Worm (Caenorhabditis elegans) whole organism, mixed stage, embryonic: Measurements from ENCODE around the gene nuaf-3.

Experiments
- flh-1 ChIP-seq: fragments of 200-800 bp; sonication (Bioruptor generic); optimal IDR thresholded peaks from 2 replicates; lab custom pipeline; 2018; ENCODE audit warnings: mild to moderate bottlenecking, missing genetic modification characterization, moderate library complexity, missing compliant biosample characterization
- nhr-76 ChIP-seq: sonication (generic microtip); optimal IDR thresholded peaks from 2 replicates; lab custom pipeline; 2017; ENCODE audit warnings: missing biosample characterization, missing genetic modification characterization
- snpc-4 ChIP-seq: fragments of 150-350 bp; optimal IDR thresholded peaks from 2 replicates; lab custom pipeline; 2014; ENCODE audit warnings: missing biosample characterization, missing genetic modification characterization

DNA sequence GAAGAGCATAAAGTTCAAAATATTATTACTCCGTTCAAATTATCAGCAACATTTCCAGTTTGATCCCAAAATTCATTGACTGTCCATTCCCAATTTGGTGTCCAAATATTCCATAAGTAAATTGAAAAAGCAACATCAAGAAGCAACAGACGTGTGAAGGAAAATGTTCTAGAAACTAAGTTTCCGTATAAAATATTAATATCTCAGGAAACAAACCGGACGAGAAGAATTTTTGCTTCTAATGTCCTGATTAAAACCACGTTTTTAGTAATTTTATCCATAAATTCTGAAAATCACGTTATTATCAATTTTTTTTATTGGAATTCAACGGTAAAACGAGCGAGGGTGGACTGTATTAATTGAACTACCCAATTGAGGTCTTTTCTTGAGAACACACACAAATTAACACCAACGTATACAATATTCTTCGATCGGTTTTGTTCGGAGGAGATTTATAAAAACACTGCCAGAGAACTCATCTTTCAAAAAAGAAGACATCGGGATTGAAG is 37.1 kb upstream of the nuaf-3 start, which contains the start of gene pigq-1:
- TF ChIP-seq nhr-76 (no peak), flh-1 (GFP tag; lab: Kevin White, UChicago) (no peak), snpc-4 (no peak)
